Fruit fly (Drosophila melanogaster) whole organism, prepupa: ENCODE data around the gene CG10874.

Source experiments
- Blimp-1 ChIP-seq: fragments of 200-800 bp; sonication (Bioruptor generic); optimal IDR thresholded peaks from 3 replicates; lab custom pipeline; 2017; ENCODE audit warnings: missing biosample characterization, missing genetic modification characterization, mild to moderate bottlenecking, moderate library complexity, missing genetic modification reagents
- CG10631 ChIP-seq: fragments of 200-800 bp; sonication (Bioruptor generic); optimal IDR thresholded peaks from 2 replicates; lab custom pipeline; 2016; ENCODE audit warnings: missing biosample characterization, missing genetic modification characterization
- CG15336 ChIP-seq: fragments of 200-800 bp; sonication (Bioruptor generic); IDR thresholded peaks from 2 replicates; pipeline ENCODE4 v1.3.6; 2022; ENCODE audit warnings: missing biosample characterization, missing genetic modification characterization
- CG31627 ChIP-seq: fragments of 200-800 bp; sonication (Bioruptor generic); optimal IDR thresholded peaks from 3 replicates; lab custom pipeline; 2016; ENCODE audit warnings: missing biosample characterization, missing genetic modification characterization
- CG34406 ChIP-seq: fragments of 200-800 bp; sonication (Bioruptor generic); optimal IDR thresholded peaks from 3 replicates; lab custom pipeline; 2016; ENCODE audit warnings: missing biosample characterization, missing genetic modification characterization
- CG6854 ChIP-seq: fragments of 200-800 bp; sonication (Bioruptor generic); optimal IDR thresholded peaks from 2 replicates; lab custom pipeline; 2017; ENCODE audit warnings: missing biosample characterization, mild to moderate bottlenecking, missing genetic modification characterization
- CG8632 ChIP-seq: fragments of 200-800 bp; sonication (Bioruptor generic); optimal IDR thresholded peaks from 3 replicates; lab custom pipeline; 2016; ENCODE audit warnings: missing biosample characterization, missing genetic modification characterization
- Eip75B ChIP-seq: fragments of 200-800 bp; sonication (Bioruptor generic); optimal IDR thresholded peaks from 3 replicates; lab custom pipeline; 2016; ENCODE audit warnings: missing biosample characterization, missing genetic modification characterization
- Hr38 ChIP-seq: sonication (Bioruptor generic); optimal IDR thresholded peaks from 2 replicates; lab custom pipeline; 2016; ENCODE audit warnings: missing biosample characterization, missing genetic modification characterization
- Sox15 ChIP-seq: fragments of 200-800 bp; sonication (Bioruptor generic); optimal IDR thresholded peaks from 3 replicates; lab custom pipeline; 2016; ENCODE audit warnings: missing biosample characterization, missing genetic modification characterization
- eg ChIP-seq: fragments of 200-800 bp; sonication (Bioruptor generic); IDR thresholded peaks from 3 replicates; pipeline ENCODE4 v1.3.6; 2022; ENCODE audit warnings: missing biosample characterization, missing genetic modification characterization
- esn ChIP-seq: fragments of 200-800 bp; sonication (Bioruptor generic); optimal IDR thresholded peaks from 2 replicates; lab custom pipeline; 2016; ENCODE audit warnings: missing biosample characterization, mild to moderate bottlenecking, missing genetic modification characterization, moderate library complexity
- topi ChIP-seq: fragments of 200-800 bp; sonication (Bioruptor generic); optimal IDR thresholded peaks from 3 replicates; lab custom pipeline; 2016; ENCODE audit warnings: missing biosample characterization, missing genetic modification characterization

DNA sequence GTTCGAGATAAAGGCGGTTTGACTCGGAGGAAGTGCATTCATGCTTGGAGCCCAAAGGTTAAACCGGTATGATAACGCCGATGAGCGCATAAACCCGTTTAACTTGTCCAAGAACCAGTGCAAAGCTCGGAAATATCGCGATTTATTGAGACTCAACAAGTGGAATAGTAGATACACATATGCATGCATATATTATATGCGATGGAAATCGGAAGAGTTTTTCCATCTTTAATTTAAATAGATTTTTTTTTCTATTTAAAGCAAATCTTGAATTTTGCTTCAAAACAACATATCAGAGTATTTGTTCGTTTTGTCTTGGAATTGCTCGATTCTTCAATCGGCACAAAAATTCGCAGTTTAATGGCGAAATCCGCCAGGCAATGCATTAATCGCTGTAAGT, 30.2 kb upstream of the CG10874 start:
- TF ChIP-seq Blimp-1 (no peak), esn (no peak), CG31627 (GFP tag; lab: Kevin White, UChicago) (no peak), CG10631 (GFP tag; lab: Kevin White, UChicago) (no peak), CG8632 (GFP tag; lab: Kevin White, UChicago) (no peak), CG34406 (no peak), CG15336 (GFP tag; lab: Robert Waterston, UW) (no peak; the same call in 1 of the 2 replicates), Hr38 (GFP tag; lab: Kevin White, UChicago) (no peak), CG6854 (GFP tag; lab: Kevin White, UChicago) (no peak), eg (GFP tag; lab: Robert Waterston, UW) (0 out of 3 replicates have a peak, but pooled peaks have one; percentile 38), topi (no peak), Sox15 (GFP tag; lab: Kevin White, UChicago) (no peak), Eip75B (GFP tag; lab: Kevin White, UChicago) (no peak)
